Worm (Caenorhabditis elegans) whole organism, young adult: ENCODE measurements around the gene mtx-2.

Source experiments
- K11D2.4 ChIP-seq: fragments of 200-800 bp; sonication (Bioruptor generic); IDR thresholded peaks from 2 replicates; pipeline ENCODE4 v1.3.6; 2022; ENCODE audit warnings: missing genetic modification reagents, missing genetic modification characterization, missing compliant biosample characterization
- Y53F4B.3 ChIP-seq: fragments of 200-800 bp; sonication (Bioruptor generic); IDR thresholded peaks from 2 replicates; pipeline ENCODE4 v1.3.6; 2022; ENCODE audit warnings: missing genetic modification reagents, missing genetic modification characterization, missing compliant biosample characterization
- attf-5 ChIP-seq: fragments of 200-800 bp; sonication (Bioruptor generic); optimal IDR thresholded peaks from 2 replicates; lab custom pipeline; 2018; ENCODE audit warnings: mild to moderate bottlenecking, missing genetic modification characterization, missing compliant biosample characterization
- attf-6 ChIP-seq: fragments of 200-800 bp; sonication (Bioruptor generic); IDR thresholded peaks from 2 replicates; pipeline ENCODE4 v1.3.6; 2022; ENCODE audit warnings: missing genetic modification reagents, missing genetic modification characterization, missing compliant biosample characterization
- bed-2 ChIP-seq: fragments of 200-800 bp; sonication (Bioruptor generic); IDR thresholded peaks from 2 replicates; pipeline ENCODE4 v1.3.6; 2022; ENCODE audit warnings: missing genetic modification reagents, missing genetic modification characterization, missing compliant biosample characterization
- chd-7 ChIP-seq: sonication (generic microtip); optimal IDR thresholded peaks from 2 replicates; lab custom pipeline; 2016; ENCODE audit warnings: mild to moderate bottlenecking, missing genetic modification characterization, moderate library complexity, missing compliant biosample characterization
- ets-4 ChIP-seq: fragments of 200-800 bp; sonication (Bioruptor generic); optimal IDR thresholded peaks from 2 replicates; lab custom pipeline; 2018; ENCODE audit warnings: mild to moderate bottlenecking, missing genetic modification characterization, missing compliant biosample characterization
- hmg-1.2 ChIP-seq: fragments of 200-800 bp; sonication (Bioruptor generic); IDR thresholded peaks from 2 replicates; pipeline ENCODE4 v1.3.6; 2022; ENCODE audit warnings: missing genetic modification reagents, missing genetic modification characterization, missing compliant biosample characterization
- lin-35 ChIP-seq, 3 experiments: fragments of 150-350 bp in 2 of 3; sonication (generic microtip) in 1 of 3; optimal IDR thresholded peaks; 2 replicates each; lab custom pipeline; 2014 to 2018; ENCODE audit warnings: missing biosample characterization in 3 of 3, missing genetic modification characterization in 3 of 3, missing genetic modification reagents in 3 of 3
- nfyb-1 ChIP-seq: fragments of 200-800 bp; sonication (Bioruptor generic); IDR thresholded peaks from 2 replicates; pipeline ENCODE4 v1.3.6; 2022; ENCODE audit warnings: missing genetic modification reagents, missing genetic modification characterization, missing compliant biosample characterization
- pha-4 ChIP-seq: fragments of 150-350 bp; sonication (generic microtip); optimal IDR thresholded peaks from 2 replicates; lab custom pipeline; 2014; ENCODE audit warnings: missing biosample characterization, missing genetic modification reagents, missing genetic modification characterization
- snpc-1.3 ChIP-seq: sonication (generic microtip); optimal IDR thresholded peaks from 2 replicates; lab custom pipeline; 2017; ENCODE audit warnings: missing genetic modification characterization, mild to moderate bottlenecking, missing compliant biosample characterization, antibody characterized with exemption, moderate library complexity, missing genotype, missing genetic modification reagents; ENCODE audit not compliant: insufficient read depth

DNA sequence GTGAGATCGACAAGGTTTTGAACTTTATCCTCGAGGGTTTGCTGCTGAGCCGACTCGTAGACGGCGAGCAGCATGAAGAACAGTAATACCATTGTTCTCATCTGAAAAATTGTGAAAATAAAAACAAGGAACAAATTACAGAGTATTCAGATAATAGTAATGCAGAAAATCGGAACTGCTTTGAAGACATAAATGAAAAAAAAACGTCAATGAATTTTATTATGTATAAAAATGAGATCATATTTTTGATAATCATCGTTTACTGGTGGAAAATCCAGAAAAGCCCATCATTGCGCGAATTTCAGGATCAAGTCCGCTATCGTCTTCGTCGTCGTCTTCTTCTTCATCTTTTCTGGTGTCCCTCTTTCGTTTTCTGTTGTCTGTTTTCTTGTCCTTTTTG is 5.6 kb upstream of the mtx-2 start, which contains the start of gene ZK686.3:
- TF ChIP-seq nfyb-1 (GFP tag; lab: Robert Waterston, UW) (no peak), ets-4 (GFP tag; lab: Kevin White, UChicago) (no peak), chd-7 (tag; lab: Kevin White, UChicago) (no peak), hmg-1.2 (no peak), K11D2.4 (GFP tag; lab: Robert Waterston, UW) (no peak), attf-5 (GFP tag; lab: Kevin White, UChicago) (no peak), Y53F4B.3 (GFP tag; lab: Robert Waterston, UW) (no peak), attf-6 (GFP tag; lab: Robert Waterston, UW) (no peak), pha-4 (no peak), bed-2 (no peak), snpc-1.3 (tag; lab: Kevin White, UChicago) (no peak), lin-35 (GFP tag; optimal IDR thresholded peaks at IDR 0.05; lab: Kevin White, UChicago) (no peak)
